Fruit fly (Drosophila melanogaster): Measurements from ENCODE around the gene CG33160.

DNA sequence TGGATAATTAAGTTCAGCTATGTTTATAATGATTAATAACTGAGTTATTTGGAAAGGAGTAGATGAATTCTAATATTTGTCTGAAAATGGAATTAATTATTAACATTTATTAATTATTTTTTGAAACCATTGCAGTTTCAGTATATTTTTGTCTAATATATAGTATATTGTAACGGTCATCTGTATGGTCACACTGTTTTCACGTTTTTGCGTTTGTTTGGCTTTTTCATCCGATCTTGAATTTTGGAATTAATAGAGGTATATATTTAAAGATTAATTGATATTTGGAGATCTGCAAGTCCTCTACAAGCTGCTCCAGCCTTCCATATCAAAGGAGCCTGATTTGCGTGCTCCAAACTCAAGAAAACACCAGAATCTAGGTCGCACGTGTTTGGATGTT lies 37.1 kb downstream of the CG33160 start, which contains the start of the genes CG32278 and CG32281:
- TF ChIP-seq pan (optimal IDR thresholded peaks at IDR 0.05) (no peak), psq (optimal IDR thresholded peaks at IDR 0.05) (no peak), usp (GFP tag; optimal IDR thresholded peaks at IDR 0.05) (no peak), EcR (GFP tag; optimal IDR thresholded peaks at IDR 0.05) (no peak), CG8478 (optimal IDR thresholded peaks at IDR 0.05) (no peak), Dll (optimal IDR thresholded peaks at IDR 0.05) (no peak)
